Worm (Caenorhabditis elegans) whole organism, L4 larva: ENCODE data around the gene B0284.3.

Experiments used
- F10B5.3 ChIP-seq: sonication (generic microtip); optimal IDR thresholded peaks from 2 replicates; lab custom pipeline; 2016; ENCODE audit warnings: mild to moderate bottlenecking, missing genetic modification characterization, missing compliant biosample characterization
- R02D3.7 ChIP-seq: fragments of 150-350 bp; sonication (generic microtip); optimal IDR thresholded peaks from 3 replicates; lab custom pipeline; 2014; ENCODE audit warnings: missing biosample characterization, missing genetic modification characterization
- Y105C5A.15 ChIP-seq: fragments of 200-800 bp; sonication (Bioruptor generic); IDR thresholded peaks from 2 replicates; pipeline ENCODE4 v1.3.6; 2022; ENCODE audit warnings: missing genetic modification characterization, missing compliant biosample characterization
- Y75B8A.6 ChIP-seq: fragments of 200-800 bp; sonication (Bioruptor generic); IDR thresholded peaks from 2 replicates; pipeline ENCODE4 v1.3.6; 2022; ENCODE audit warnings: missing genetic modification reagents, missing genetic modification characterization, missing compliant biosample characterization
- aly-2 ChIP-seq: sonication (generic microtip); optimal IDR thresholded peaks from 2 replicates; lab custom pipeline; 2018; ENCODE audit warnings: missing biosample characterization, missing genetic modification characterization
- ama-1 ChIP-seq: fragments of 150-350 bp; optimal IDR thresholded peaks from 2 replicates; lab custom pipeline; 2014; ENCODE audit warnings: inconsistent platforms, mixed read lengths
- daf-12 ChIP-seq: fragments of 150-350 bp; optimal IDR thresholded peaks from 2 replicates; lab custom pipeline; 2014; ENCODE audit warnings: missing biosample characterization, missing genetic modification reagents, missing genetic modification characterization
- daf-19 ChIP-seq: fragments of 200-800 bp; sonication (Bioruptor generic); conservative IDR thresholded peaks from 2 replicates; pipeline ENCODE4 v1.3.6; 2022; ENCODE audit warnings: missing genetic modification characterization, missing compliant biosample characterization
- dmd-6 ChIP-seq: fragments of 200-800 bp; sonication (Bioruptor generic); IDR thresholded peaks from 2 replicates; pipeline ENCODE4 v1.3.6; 2022; ENCODE audit warnings: missing genetic modification reagents, missing genetic modification characterization, missing compliant biosample characterization
- dmd-8 ChIP-seq: fragments of 200-800 bp; sonication (Bioruptor generic); IDR thresholded peaks from 2 replicates; pipeline ENCODE4 v1.3.6; 2022; ENCODE audit warnings: missing genetic modification characterization, missing compliant biosample characterization
- dmd-9 ChIP-seq: fragments of 200-800 bp; sonication (Bioruptor generic); IDR thresholded peaks from 2 replicates; pipeline ENCODE4 v1.3.6; 2022; ENCODE audit warnings: missing genetic modification reagents, missing genetic modification characterization, missing compliant biosample characterization
- dpl-1 ChIP-seq: fragments of 150-350 bp; optimal IDR thresholded peaks from 2 replicates; lab custom pipeline; 2014; ENCODE audit warnings: missing biosample characterization, missing genetic modification reagents, missing genetic modification characterization
- fos-1 ChIP-seq: fragments of 150-350 bp; optimal IDR thresholded peaks from 2 replicates; lab custom pipeline; 2014; ENCODE audit warnings: missing biosample characterization, missing genetic modification characterization
- hif-1 ChIP-seq, 2 experiments: sonication (generic microtip); optimal IDR thresholded peaks; 2 replicates each; lab custom pipeline; 2016 to 2017; ENCODE audit warnings: missing compliant biosample characterization in 2 of 2, missing genetic modification characterization in 2 of 2, missing genetic modification reagents in 2 of 2, missing genotype in 2 of 2, mild to moderate bottlenecking in 1 of 2
- hlh-11 ChIP-seq: fragments of 200-800 bp; sonication (Bioruptor generic); optimal IDR thresholded peaks from 2 replicates; lab custom pipeline; 2018; ENCODE audit warnings: mild to moderate bottlenecking, missing genetic modification characterization, missing compliant biosample characterization
- hlh-30 ChIP-seq: sonication (generic microtip); optimal IDR thresholded peaks from 2 replicates; lab custom pipeline; 2017; ENCODE audit warnings: antibody characterized with exemption, mild to moderate bottlenecking, missing genetic modification characterization, missing compliant biosample characterization; ENCODE audit not compliant: insufficient read depth
- lim-7 ChIP-seq: fragments of 200-800 bp; sonication (Bioruptor generic); IDR thresholded peaks from 2 replicates; pipeline ENCODE4 v1.3.6; 2022; ENCODE audit warnings: missing genetic modification characterization, missing compliant biosample characterization
- lin-38 ChIP-seq: fragments of 200-800 bp; sonication (Bioruptor generic); IDR thresholded peaks from 2 replicates; pipeline ENCODE4 v1.3.6; 2022; ENCODE audit warnings: missing genetic modification reagents, missing genetic modification characterization, missing compliant biosample characterization
- madf-9 ChIP-seq: fragments of 200-800 bp; sonication (Bioruptor generic); conservative IDR thresholded peaks from 2 replicates; pipeline ENCODE4 v1.3.6; 2022; ENCODE audit warnings: missing genetic modification reagents, missing genetic modification characterization, missing compliant biosample characterization
- mep-1 ChIP-seq: fragments of 150-350 bp; sonication (generic microtip); optimal IDR thresholded peaks from 3 replicates; lab custom pipeline; 2014; ENCODE audit warnings: missing biosample characterization, missing genetic modification characterization
- nhr-102 ChIP-seq: sonication (generic microtip); optimal IDR thresholded peaks from 2 replicates; lab custom pipeline; 2016; ENCODE audit warnings: mild to moderate bottlenecking, missing genetic modification characterization, moderate library complexity, missing compliant biosample characterization
- nhr-11 ChIP-seq: fragments of 150-350 bp; optimal IDR thresholded peaks from 2 replicates; lab custom pipeline; 2014; ENCODE audit warnings: missing biosample characterization, missing genetic modification characterization
- nhr-25 ChIP-seq: sonication (generic microtip); optimal IDR thresholded peaks from 2 replicates; lab custom pipeline; 2017; ENCODE audit warnings: missing genetic modification characterization, mild to moderate bottlenecking, missing compliant biosample characterization, antibody characterized with exemption, moderate library complexity, borderline replicate concordance; ENCODE audit not compliant: insufficient read depth
- nhr-41 ChIP-seq: fragments of 200-800 bp; sonication (Bioruptor generic); IDR thresholded peaks from 2 replicates; pipeline ENCODE4 v1.3.6; 2022; ENCODE audit warnings: missing genetic modification reagents, missing genetic modification characterization, missing compliant biosample characterization
- nhr-6 ChIP-seq: fragments of 150-350 bp; optimal IDR thresholded peaks from 2 replicates; lab custom pipeline; 2014; ENCODE audit warnings: missing biosample characterization, missing genetic modification characterization
- nhr-76 ChIP-seq: fragments of 150-350 bp; optimal IDR thresholded peaks from 2 replicates; lab custom pipeline; 2014; ENCODE audit warnings: missing biosample characterization, missing genetic modification characterization
- rbr-2 ChIP-seq: sonication (generic microtip); optimal IDR thresholded peaks from 2 replicates; lab custom pipeline; 2016; ENCODE audit warnings: missing genotype, missing genetic modification characterization, missing compliant biosample characterization
- saeg-2 ChIP-seq: fragments of 200-800 bp; sonication (Bioruptor generic); IDR thresholded peaks from 2 replicates; pipeline ENCODE4 v1.3.6; 2022; ENCODE audit warnings: missing genetic modification reagents, missing genetic modification characterization, missing compliant biosample characterization
- sdz-12 ChIP-seq: fragments of 200-800 bp; sonication (Bioruptor generic); optimal IDR thresholded peaks from 2 replicates; lab custom pipeline; 2018; ENCODE audit warnings: mild to moderate bottlenecking, missing genetic modification characterization, missing compliant biosample characterization
- spr-1 ChIP-seq: sonication (generic microtip); optimal IDR thresholded peaks from 2 replicates; lab custom pipeline; 2016; ENCODE audit warnings: mild to moderate bottlenecking, missing genetic modification characterization, missing compliant biosample characterization
- spr-3 ChIP-seq: fragments of 200-800 bp; sonication (Bioruptor generic); optimal IDR thresholded peaks from 2 replicates; lab custom pipeline; 2018; ENCODE audit warnings: mild to moderate bottlenecking, missing genetic modification characterization, missing compliant biosample characterization
- unc-39 ChIP-seq: sonication (generic microtip); optimal IDR thresholded peaks from 2 replicates; lab custom pipeline; 2017; ENCODE audit warnings: missing biosample characterization, missing genetic modification characterization
- unc-62 ChIP-seq, 3 experiments: fragments of 150-350 bp in 1 of 3; sonication (generic microtip); optimal IDR thresholded peaks in 2 of 3; peaks in 1 of 3; 1 replicate in 1 of 3; 2 replicates in 2 of 3; lab custom pipeline; 2014 to 2017; ENCODE audit warnings: missing biosample characterization in 3 of 3, missing genetic modification characterization in 3 of 3, missing genetic modification reagents in 3 of 3, missing genotype in 1 of 3
- zfp-3 ChIP-seq: fragments of 200-800 bp; sonication (Bioruptor generic); conservative IDR thresholded peaks from 2 replicates; pipeline ENCODE4 v1.3.6; 2022; ENCODE audit warnings: missing genetic modification reagents, missing genetic modification characterization, missing compliant biosample characterization

B0284.3 gene

ce11 chrIII:4412108-4413009 is 32.7 kb upstream of the B0284.3 start (continued):
- TF ChIP-seq mep-1 (tag; lab: Kevin White, UChicago) (peak; percentile 23), rbr-2 (no peak), Y75B8A.6 (GFP tag; lab: Robert Waterston, UW) (no peak), dmd-8 (GFP tag; lab: Robert Waterston, UW) (no peak), daf-12 (tag; lab: Kevin White, UChicago) (no peak), madf-9 (GFP tag; lab: Robert Waterston, UW) (no peak)

- TF ChIP-seq hlh-11 (tag; lab: Kevin White, UChicago) (no peak), dmd-9 (GFP tag; lab: Robert Waterston, UW) (no peak), spr-3 (no peak)
- TF ChIP-seq, all 104 proteins: peak for 0
Observed at ce11 chrIII:4408251-4408650, 28.6 kb upstream of the B0284.3 start, which contains the start of gene gpch-1. TSS of gene gpch-1 (plus strand) at chrIII:4408551.

ce11 chrIII:4407144-4407543 is 27.5 kb upstream of the B0284.3 start, which contains the start of gene prdx-3:
TSS of gene prdx-3 (plus strand) at chrIII:4407444.
- TF ChIP-seq hlh-30 (tag; lab: Kevin White, UChicago) (no peak), dmd-6 (GFP tag; lab: Robert Waterston, UW) (no peak), sdz-12 (GFP tag; lab: Kevin White, UChicago) (no peak), daf-12 (tag; lab: Kevin White, UChicago) (no peak), nhr-25 (tag; lab: Kevin White, UChicago) (no peak), nhr-102 (no peak), rbr-2 (no peak), lim-7 (GFP tag; lab: Robert Waterston, UW) (no peak), hif-1 (tag; optimal IDR thresholded peaks at IDR 0.05; lab: Kevin White, UChicago) (no peak), lin-38 (GFP tag; lab: Robert Waterston, UW) (0 out of 2 replicates have a peak, but pooled peaks have one; percentile 9), zfp-3 (GFP tag; lab: Robert Waterston, UW) (no peak), unc-62 (GFP tag; optimal IDR thresholded peaks at IDR 0.05 in 1 of 2; lab: Kevin White, UChicago) (peak in 1 of 2 experiments; percentile 49), unc-62 (tag; optimal IDR thresholded peaks at IDR 0.05; lab: Kevin White, UChicago) (no peak), nhr-6 (tag; lab: Kevin White, UChicago) (no peak), R02D3.7 (tag; lab: Kevin White, UChicago) (no peak), spr-3 (no peak)
- TF ChIP-seq, all 104 proteins: peak for 2

- TF ChIP-seq unc-39 (tag; lab: Kevin White, UChicago): no peak
- no peak for TF ChIP-seq ama-1 (lab: Kevin White, UChicago)
- no peak for TF ChIP-seq Y105C5A.15 (GFP tag; lab: Robert Waterston, UW)
- TF ChIP-seq lin-38 (GFP tag; lab: Robert Waterston, UW): no peak
- TF ChIP-seq saeg-2: no peak
- TF ChIP-seq fos-1 (tag; lab: Kevin White, UChicago): no peak
- TF ChIP-seq aly-2: no peak
- no peak for TF ChIP-seq daf-19
- TF ChIP-seq nhr-11: no peak
- no peak for TF ChIP-seq dpl-1 (GFP tag; lab: Kevin White, UChicago)
- no peak for TF ChIP-seq F10B5.3 (tag; lab: Kevin White, UChicago)
- TF ChIP-seq nhr-76 (tag; lab: Kevin White, UChicago): no peak
- no peak for TF ChIP-seq spr-3
- TF ChIP-seq nhr-41 (GFP tag; lab: Robert Waterston, UW): no peak
- no peak for TF ChIP-seq spr-1 (tag; lab: Kevin White, UChicago)
Observed at ce11 chrIII:4405986-4406385, 26.4 kb upstream of the B0284.3 start, which contains the start of gene rnp-4. TSS of gene rnp-4 (plus strand) at chrIII:4406286.
